Fruit fly (Drosophila melanogaster) whole organism, embryonic: Measurements from ENCODE around the gene Sec10.
A peak's percentile ranks its signal among the peaks of the same experiment; 100 is the strongest.

Experiments used
- B-H2 ChIP-seq: fragments of 200-800 bp; sonication (Bioruptor generic); optimal IDR thresholded peaks from 2 replicates; lab custom pipeline; 2018; ENCODE audit warnings: missing biosample characterization, mild to moderate bottlenecking, missing genetic modification characterization
- CG10274 ChIP-seq: fragments of 200-800 bp; sonication (Bioruptor generic); optimal IDR thresholded peaks from 3 replicates; lab custom pipeline; 2017; ENCODE audit warnings: missing biosample characterization, mild to moderate bottlenecking, missing genetic modification characterization
- CG10979 ChIP-seq: fragments of 200-800 bp; sonication (Bioruptor generic); optimal IDR thresholded peaks from 2 replicates; lab custom pipeline; 2018; ENCODE audit warnings: missing biosample characterization, mild to moderate bottlenecking, missing genetic modification characterization, moderate library complexity
- CG11456 ChIP-seq: fragments of 200-800 bp; sonication (Bioruptor generic); IDR thresholded peaks from 3 replicates; pipeline ENCODE4 v1.3.6; 2022; ENCODE audit warnings: missing biosample characterization, missing genetic modification characterization
- CG12769 ChIP-seq: fragments of 200-800 bp; sonication (Bioruptor generic); optimal IDR thresholded peaks from 2 replicates; lab custom pipeline; 2019; ENCODE audit warnings: missing biosample characterization, mild to moderate bottlenecking, missing genetic modification characterization, moderate library complexity
- CG13296 ChIP-seq: fragments of 200-800 bp; sonication (Bioruptor generic); optimal IDR thresholded peaks from 3 replicates; lab custom pipeline; 2018; ENCODE audit warnings: missing biosample characterization, mild to moderate bottlenecking, missing genetic modification characterization
- CG15479 ChIP-seq: fragments of 200-800 bp; sonication (Bioruptor generic); optimal IDR thresholded peaks from 3 replicates; lab custom pipeline; 2019; ENCODE audit warnings: missing biosample characterization, mild to moderate bottlenecking, missing genetic modification characterization, moderate library complexity
- CG17186 ChIP-seq: fragments of 200-800 bp; sonication (Bioruptor generic); optimal IDR thresholded peaks from 3 replicates; lab custom pipeline; 2017; ENCODE audit warnings: missing biosample characterization, missing genetic modification reagents, missing genetic modification characterization
- CG17359 ChIP-seq: fragments of 200-800 bp; sonication (Bioruptor generic); optimal IDR thresholded peaks from 3 replicates; lab custom pipeline; 2018; ENCODE audit warnings: missing biosample characterization, mild to moderate bottlenecking, missing genetic modification characterization, moderate library complexity
- CG17361 ChIP-seq: fragments of 200-800 bp; sonication (Bioruptor generic); IDR thresholded peaks from 3 replicates; pipeline ENCODE4 v1.3.6; 2022; ENCODE audit warnings: missing biosample characterization, missing genetic modification characterization
- CG2116 ChIP-seq: fragments of 200-800 bp; sonication (Bioruptor generic); optimal IDR thresholded peaks from 3 replicates; lab custom pipeline; 2018; ENCODE audit warnings: missing biosample characterization, mild to moderate bottlenecking, missing genetic modification characterization
- CG31365 ChIP-seq: fragments of 200-800 bp; sonication (Bioruptor generic); optimal IDR thresholded peaks from 2 replicates; lab custom pipeline; 2018; ENCODE audit warnings: missing biosample characterization, mild to moderate bottlenecking, missing genetic modification characterization
- CG3163 ChIP-seq: fragments of 200-800 bp; sonication (Bioruptor generic); optimal IDR thresholded peaks from 3 replicates; lab custom pipeline; 2016; ENCODE audit warnings: missing biosample characterization, missing genetic modification characterization
- CG32772 ChIP-seq: fragments of 200-800 bp; sonication (Bioruptor generic); IDR thresholded peaks from 2 replicates; pipeline ENCODE4 v1.3.6; 2022; ENCODE audit warnings: missing biosample characterization, missing genetic modification characterization
- CG3407 ChIP-seq: fragments of 200-800 bp; sonication (Bioruptor generic); optimal IDR thresholded peaks from 2 replicates; lab custom pipeline; 2018; ENCODE audit warnings: missing biosample characterization, mild to moderate bottlenecking, missing genetic modification characterization
- CG5245 ChIP-seq: fragments of 200-800 bp; sonication (Bioruptor generic); optimal IDR thresholded peaks from 3 replicates; lab custom pipeline; 2016; ENCODE audit warnings: missing biosample characterization, missing genetic modification characterization
- CG6254 ChIP-seq: fragments of 200-800 bp; sonication (Bioruptor generic); optimal IDR thresholded peaks from 3 replicates; lab custom pipeline; 2017; ENCODE audit warnings: mild to moderate bottlenecking, missing biosample characterization, missing genetic modification reagents, missing genetic modification characterization
- CG6791 ChIP-seq: fragments of 200-800 bp; sonication (Bioruptor generic); IDR thresholded peaks from 3 replicates; pipeline ENCODE4 v1.3.6; 2022; ENCODE audit warnings: missing biosample characterization, missing genetic modification characterization; ENCODE audit not compliant: partially characterized antibody
- CG7271 ChIP-seq: fragments of 200-800 bp; sonication (Bioruptor generic); optimal IDR thresholded peaks from 2 replicates; lab custom pipeline; 2018; ENCODE audit warnings: missing biosample characterization, mild to moderate bottlenecking, missing genetic modification characterization, moderate library complexity
- CG7928 ChIP-seq: fragments of 200-800 bp; sonication (Bioruptor generic); optimal IDR thresholded peaks from 2 replicates; lab custom pipeline; 2017; ENCODE audit warnings: missing biosample characterization, mild to moderate bottlenecking, missing genetic modification characterization
- Elba2 ChIP-seq: fragments of 200-800 bp; sonication (Bioruptor generic); optimal IDR thresholded peaks from 3 replicates; lab custom pipeline; 2016; ENCODE audit warnings: missing biosample characterization, missing genetic modification characterization
- Fer1 ChIP-seq: fragments of 200-800 bp; sonication (Bioruptor generic); optimal IDR thresholded peaks from 2 replicates; lab custom pipeline; 2017; ENCODE audit warnings: missing biosample characterization, mild to moderate bottlenecking, missing genetic modification characterization
- GATAe ChIP-seq: fragments of 200-800 bp; sonication (Bioruptor generic); conservative IDR thresholded peaks from 2 replicates; pipeline ENCODE4 v1.3.6; 2022; ENCODE audit warnings: missing biosample characterization, missing genetic modification characterization
- H15 ChIP-seq: fragments of 200-800 bp; sonication (Bioruptor generic); IDR thresholded peaks from 3 replicates; pipeline ENCODE4 v1.3.6; 2022; ENCODE audit warnings: missing biosample characterization, missing genetic modification characterization
- Jarid2 ChIP-seq: fragments of 200-800 bp; sonication (Bioruptor generic); optimal IDR thresholded peaks from 3 replicates; lab custom pipeline; 2017; ENCODE audit warnings: mild to moderate bottlenecking, missing biosample characterization, missing genetic modification reagents, missing genetic modification characterization
- Mrtf ChIP-seq: fragments of 200-800 bp; sonication (Bioruptor generic); IDR thresholded peaks from 3 replicates; pipeline ENCODE4 v1.3.6; 2022; ENCODE audit warnings: missing biosample characterization, missing genetic modification characterization
- Nf-YB ChIP-seq: fragments of 200-800 bp; sonication (Bioruptor generic); optimal IDR thresholded peaks from 3 replicates; lab custom pipeline; 2019; ENCODE audit warnings: missing biosample characterization, mild to moderate bottlenecking, missing genetic modification characterization, moderate library complexity
- Opbp ChIP-seq: fragments of 200-800 bp; sonication (Bioruptor generic); IDR thresholded peaks from 3 replicates; pipeline ENCODE4 v1.3.6; 2022; ENCODE audit warnings: missing biosample characterization, missing genetic modification characterization; ENCODE audit not compliant: partially characterized antibody
- Poxn ChIP-seq: fragments of 200-800 bp; sonication (Bioruptor generic); IDR thresholded peaks from 2 replicates; pipeline ENCODE4 v1.3.6; 2022; ENCODE audit warnings: missing biosample characterization, missing genetic modification characterization
- Sry-δ ChIP-seq: fragments of 200-800 bp; sonication (Bioruptor generic); optimal IDR thresholded peaks from 2 replicates; lab custom pipeline; 2016; ENCODE audit warnings: missing biosample characterization, missing genetic modification characterization
- amos ChIP-seq: fragments of 200-800 bp; sonication (Bioruptor generic); IDR thresholded peaks from 2 replicates; pipeline ENCODE4 v1.3.6; 2022; ENCODE audit warnings: missing biosample characterization, missing genetic modification characterization; ENCODE audit not compliant: partially characterized antibody
- bbx ChIP-seq: fragments of 200-800 bp; sonication (Bioruptor generic); IDR thresholded peaks from 2 replicates; pipeline ENCODE4 v1.3.6; 2022; ENCODE audit warnings: missing biosample characterization, missing genetic modification characterization; ENCODE audit not compliant: partially characterized antibody
- cato ChIP-seq: fragments of 200-800 bp; sonication (Bioruptor generic); optimal IDR thresholded peaks from 2 replicates; lab custom pipeline; 2016; ENCODE audit warnings: missing biosample characterization, missing genetic modification characterization, borderline replicate concordance
- dati ChIP-seq: fragments of 200-800 bp; sonication (Bioruptor generic); IDR thresholded peaks from 2 replicates; pipeline ENCODE4 v1.3.6; 2022; ENCODE audit warnings: missing biosample characterization, missing genetic modification characterization
- dimm ChIP-seq: fragments of 200-800 bp; sonication (Bioruptor generic); IDR thresholded peaks from 2 replicates; pipeline ENCODE4 v1.3.6; 2022; ENCODE audit warnings: missing biosample characterization, missing genetic modification characterization
- esg ChIP-seq: fragments of 200-800 bp; sonication (Bioruptor generic); conservative IDR thresholded peaks from 2 replicates; pipeline ENCODE4 v1.3.6; 2022; ENCODE audit warnings: missing biosample characterization, missing genetic modification characterization
- exex ChIP-seq: fragments of 200-800 bp; sonication (Bioruptor generic); optimal IDR thresholded peaks from 4 replicates; lab custom pipeline; 2018; ENCODE audit warnings: missing biosample characterization, mild to moderate bottlenecking, missing genetic modification characterization, moderate library complexity
- fd96Cb ChIP-seq: fragments of 200-800 bp; sonication (Bioruptor generic); optimal IDR thresholded peaks from 2 replicates; lab custom pipeline; 2018; ENCODE audit warnings: missing biosample characterization, mild to moderate bottlenecking, missing genetic modification characterization, moderate library complexity
- ham ChIP-seq: fragments of 200-800 bp; sonication (Bioruptor generic); IDR thresholded peaks from 2 replicates; pipeline ENCODE4 v1.3.6; 2022; ENCODE audit warnings: missing biosample characterization, missing genetic modification characterization
- her ChIP-seq: fragments of 200-800 bp; sonication (Bioruptor generic); optimal IDR thresholded peaks from 2 replicates; lab custom pipeline; 2016; ENCODE audit warnings: missing biosample characterization, missing genetic modification characterization
- ind ChIP-seq: fragments of 200-800 bp; sonication (Bioruptor generic); optimal IDR thresholded peaks from 3 replicates; lab custom pipeline; 2016; ENCODE audit warnings: missing biosample characterization, missing genetic modification characterization
- mld ChIP-seq: fragments of 200-800 bp; sonication (Bioruptor generic); IDR thresholded peaks from 3 replicates; pipeline ENCODE4 v1.3.6; 2022; ENCODE audit warnings: missing biosample characterization, missing genetic modification characterization; ENCODE audit not compliant: partially characterized antibody
- nom ChIP-seq: fragments of 200-800 bp; sonication (Bioruptor generic); optimal IDR thresholded peaks from 2 replicates; lab custom pipeline; 2017; ENCODE audit warnings: missing biosample characterization, missing genetic modification characterization, mild to moderate bottlenecking, moderate library complexity, missing genetic modification reagents
- rib ChIP-seq: fragments of 200-800 bp; sonication (Bioruptor generic); IDR thresholded peaks from 2 replicates; pipeline ENCODE4 v1.3.6; 2022; ENCODE audit warnings: missing biosample characterization, missing genetic modification characterization
- scrt ChIP-seq: fragments of 200-800 bp; sonication (Bioruptor generic); optimal IDR thresholded peaks from 2 replicates; lab custom pipeline; 2018; ENCODE audit warnings: missing biosample characterization, mild to moderate bottlenecking, missing genetic modification characterization, moderate library complexity
- sima ChIP-seq: fragments of 200-800 bp; sonication (Bioruptor generic); optimal IDR thresholded peaks from 2 replicates; lab custom pipeline; 2016; ENCODE audit warnings: missing biosample characterization, missing genetic modification characterization
- slp2 ChIP-seq: fragments of 200-800 bp; sonication (Bioruptor generic); optimal IDR thresholded peaks from 2 replicates; lab custom pipeline; 2016; ENCODE audit warnings: missing biosample characterization, missing genetic modification characterization
- sob ChIP-seq: fragments of 200-800 bp; sonication (Bioruptor generic); IDR thresholded peaks from 2 replicates; pipeline ENCODE4 v1.3.6; 2022; ENCODE audit warnings: missing biosample characterization, missing genetic modification characterization
- ssp ChIP-seq: fragments of 200-800 bp; sonication (Bioruptor generic); IDR thresholded peaks from 2 replicates; pipeline ENCODE4 v1.3.6; 2022; ENCODE audit warnings: missing biosample characterization, missing genetic modification characterization
- zfh2 ChIP-seq: fragments of 200-800 bp; sonication (Bioruptor generic); optimal IDR thresholded peaks from 2 replicates; lab custom pipeline; 2016; ENCODE audit warnings: missing biosample characterization, missing genetic modification characterization

Gene Sec10

DNA sequence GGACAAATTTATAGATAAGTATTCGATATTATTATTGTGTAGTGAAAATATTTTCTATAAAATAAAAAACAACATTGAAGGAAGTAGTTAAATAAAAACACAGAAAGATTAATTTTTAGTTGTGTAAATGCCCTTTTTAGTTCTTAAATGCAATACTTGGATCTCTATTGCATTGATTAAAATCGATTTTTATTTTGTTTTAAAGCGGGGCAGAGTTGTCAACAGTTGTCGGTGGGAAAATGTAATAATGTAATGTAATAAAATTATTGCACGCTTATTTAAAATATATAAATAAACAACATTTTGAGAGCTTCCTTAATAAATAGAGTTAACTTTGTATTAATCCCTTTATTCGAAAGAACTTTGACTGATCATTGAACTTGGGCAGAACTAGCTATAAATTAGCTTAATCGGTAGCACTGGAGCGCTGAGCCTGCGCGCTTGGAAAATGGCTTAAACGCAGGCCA, 29.0 kb downstream of the Sec10 start, which contains the start of gene Apc2 (continued):
- no peak for TF ChIP-seq CG31365
- peak; percentile 41 for TF ChIP-seq CG13296 (GFP tag; lab: Kevin White, UChicago)
- peak; percentile 52 for TF ChIP-seq amos (GFP tag; lab: Robert Waterston, UW)
- no peak for TF ChIP-seq dimm (GFP tag; lab: Robert Waterston, UW)
- TF ChIP-seq Elba2 (GFP tag; lab: Kevin White, UChicago), result no peak
- TF ChIP-seq CG10274 (GFP tag; lab: Kevin White, UChicago), result no peak
- 0 out of 2 replicates have a peak, but pooled peaks have one; percentile 39 for TF ChIP-seq ssp (GFP tag; lab: Robert Waterston, UW)
- peak; percentile 62 for TF ChIP-seq fd96Cb (tag; lab: Kevin White, UChicago)
- no peak for TF ChIP-seq Poxn (GFP tag; lab: Robert Waterston, UW)
- peak; percentile 35 for TF ChIP-seq Nf-YB (GFP tag; lab: Kevin White, UChicago)
- peak; percentile 58 for TF ChIP-seq CG2116 (GFP tag; lab: Kevin White, UChicago)
- no peak for TF ChIP-seq Mrtf (GFP tag; lab: Robert Waterston, UW)
- TF ChIP-seq H15, result no peak
- TF ChIP-seq ind (GFP tag; lab: Kevin White, UChicago), result peak; percentile 36
- no peak for TF ChIP-seq CG6254 (GFP tag; lab: Kevin White, UChicago)
- TF ChIP-seq scrt (GFP tag; lab: Kevin White, UChicago), result peak; percentile 36
- no peak; the same call in 1 of the 2 replicates for TF ChIP-seq sob
- TF ChIP-seq CG15479 (GFP tag; lab: Kevin White, UChicago), result no peak
- no peak for TF ChIP-seq CG7271 (tag; lab: Kevin White, UChicago)
- TF ChIP-seq CG11456 (GFP tag; lab: Robert Waterston, UW), result no peak
- peak; percentile 35; the same call in 1 of the 2 replicates for TF ChIP-seq CG32772
- peak; percentile 62 for TF ChIP-seq CG10979 (tag; lab: Kevin White, UChicago)
- TF ChIP-seq mld (GFP tag; lab: Robert Waterston, UW), result no peak
- peak; percentile 30 for TF ChIP-seq Fer1 (GFP tag; lab: Kevin White, UChicago)
- no peak for TF ChIP-seq CG6791 (GFP tag; lab: Robert Waterston, UW)
- no peak for TF ChIP-seq bbx
- TF ChIP-seq rib, result no peak
- TF ChIP-seq GATAe (GFP tag; lab: Robert Waterston, UW), result no peak
- TF ChIP-seq CG17186 (GFP tag; lab: Kevin White, UChicago), result peak; percentile 52
- TF ChIP-seq cato (GFP tag; lab: Kevin White, UChicago), result peak; percentile 3
- TF ChIP-seq Opbp (GFP tag; lab: Robert Waterston, UW), result no peak
- no peak for TF ChIP-seq exex (tag; lab: Kevin White, UChicago)
- peak; percentile 42 for TF ChIP-seq CG5245
- TF ChIP-seq B-H2 (GFP tag; lab: Kevin White, UChicago), result peak; percentile 4
- TF ChIP-seq Sry-δ, result peak; percentile 66
- no peak for TF ChIP-seq CG3163
- TF ChIP-seq her (GFP tag; lab: Kevin White, UChicago), result no peak
- peak; percentile 29 for TF ChIP-seq zfh2 (GFP tag; lab: Kevin White, UChicago)
- TF ChIP-seq CG17359 (tag; lab: Kevin White, UChicago), result peak; percentile 58
- TF ChIP-seq dati, result no peak
- no peak for TF ChIP-seq Jarid2 (GFP tag; lab: Kevin White, UChicago)
- TF ChIP-seq slp2 (GFP tag; lab: Kevin White, UChicago), result peak; percentile 24
- no peak for TF ChIP-seq CG7928 (GFP tag; lab: Kevin White, UChicago)
- no peak for TF ChIP-seq ham
- no peak for TF ChIP-seq sima
- TF ChIP-seq CG17361 (GFP tag; lab: Robert Waterston, UW), result peak; percentile 85
- TF ChIP-seq nom, result peak; percentile 17
- TF ChIP-seq CG12769 (tag; lab: Kevin White, UChicago), result no peak
- peak; percentile 72 for TF ChIP-seq esg (GFP tag; lab: Robert Waterston, UW)
- no peak for TF ChIP-seq CG3407 (GFP tag; lab: Kevin White, UChicago)
